Worm (Caenorhabditis elegans): ENCODE data around the gene irld-42.

ce11 chrV:1682279-1682678, 14.0 kb downstream of the irld-42 start, which contains the start of gene srh-3:
- TF ChIP-seq F52B5.7 (tag; optimal IDR thresholded peaks at IDR 0.05) (no peak), ztf-25 (GFP tag; IDR thresholded peaks at IDR 0.05) (no peak), attf-6 (GFP tag; IDR thresholded peaks at IDR 0.05) (no peak), ama-1 (optimal IDR thresholded peaks at IDR 0.05) (no peak), ama-1 (GFP tag; optimal IDR thresholded peaks at IDR 0.05) (no peak), ceh-91 (GFP tag; IDR thresholded peaks at IDR 0.05) (no peak), F49E8.2 (tag; optimal IDR thresholded peaks at IDR 0.05; ENCODE audit: insufficient read depth) (no peak), snpc-4 (GFP tag; optimal IDR thresholded peaks at IDR 0.05) (no peak), snpc-4 (tag; optimal IDR thresholded peaks at IDR 0.05) (no peak), ceh-58 (GFP tag; IDR thresholded peaks at IDR 0.05) (no peak), egl-44 (GFP tag; IDR thresholded peaks at IDR 0.05) (no peak)

All from whole organism, young adult.